Fruit fly (Drosophila melanogaster) whole organism, embryonic: Measurements from ENCODE around the gene Pdcd4.
A peak's percentile ranks its signal among the peaks of the same experiment; 100 is the strongest.

Experiments
- Awh ChIP-seq: fragments of 200-800 bp; sonication (Bioruptor generic); IDR thresholded peaks from 2 replicates; pipeline ENCODE4, ENCODE4 v1.3.6; 2022; ENCODE audit warnings: missing biosample characterization, missing genetic modification characterization
- C15 ChIP-seq: fragments of 200-800 bp; sonication (Bioruptor generic); IDR thresholded peaks from 3 replicates; pipeline ENCODE4 v1.3.6; 2022; ENCODE audit warnings: missing biosample characterization, missing genetic modification characterization
- CG10654 ChIP-seq: fragments of 200-800 bp; sonication (Bioruptor generic); optimal IDR thresholded peaks from 2 replicates; lab custom pipeline; 2016; ENCODE audit warnings: missing biosample characterization, missing genetic modification characterization
- CG12155 ChIP-seq: fragments of 200-800 bp; sonication (Bioruptor generic); optimal IDR thresholded peaks from 3 replicates; lab custom pipeline; 2016; ENCODE audit warnings: missing biosample characterization, missing genetic modification characterization
- CG12391 ChIP-seq: fragments of 200-800 bp; sonication (Bioruptor generic); optimal IDR thresholded peaks from 3 replicates; lab custom pipeline; 2018; ENCODE audit warnings: missing biosample characterization, mild to moderate bottlenecking, missing genetic modification characterization, moderate library complexity
- CG13624 ChIP-seq: fragments of 200-800 bp; sonication (Bioruptor generic); optimal IDR thresholded peaks from 2 replicates; lab custom pipeline; 2016; ENCODE audit warnings: missing biosample characterization, missing genetic modification characterization
- CG13894 ChIP-seq: fragments of 200-800 bp; sonication (Bioruptor generic); optimal IDR thresholded peaks from 3 replicates; lab custom pipeline; 2018; ENCODE audit warnings: missing biosample characterization, mild to moderate bottlenecking, missing genetic modification characterization, moderate library complexity
- CG15073 ChIP-seq: fragments of 200-800 bp; sonication (Bioruptor generic); optimal IDR thresholded peaks from 2 replicates; lab custom pipeline; 2016; ENCODE audit warnings: missing biosample characterization, missing genetic modification characterization
- CG17802 ChIP-seq: fragments of 200-800 bp; sonication (Bioruptor generic); optimal IDR thresholded peaks from 2 replicates; lab custom pipeline; 2018; ENCODE audit warnings: missing biosample characterization, mild to moderate bottlenecking, missing genetic modification characterization, moderate library complexity
- CG17829 ChIP-seq: fragments of 200-800 bp; optimal IDR thresholded peaks from 2 replicates; lab custom pipeline; 2019; ENCODE audit warnings: missing biosample characterization, mild to moderate bottlenecking, missing genetic modification characterization, moderate library complexity
- CG18011 ChIP-seq: fragments of 200-800 bp; sonication (Bioruptor generic); optimal IDR thresholded peaks from 2 replicates; lab custom pipeline; 2017; ENCODE audit warnings: missing biosample characterization, missing genetic modification characterization, mild to moderate bottlenecking, moderate library complexity, missing genotype
- CG18262 ChIP-seq: fragments of 200-800 bp; optimal IDR thresholded peaks from 3 replicates; lab custom pipeline; 2019; ENCODE audit warnings: missing biosample characterization, mild to moderate bottlenecking, missing genetic modification characterization, moderate library complexity
- CG2875 ChIP-seq: fragments of 200-800 bp; sonication (Bioruptor generic); optimal IDR thresholded peaks from 2 replicates; lab custom pipeline; 2017; ENCODE audit warnings: missing biosample characterization, mild to moderate bottlenecking, missing genetic modification characterization, missing genetic modification reagents
- CG31224 ChIP-seq: fragments of 200-800 bp; sonication (Bioruptor generic); IDR thresholded peaks from 2 replicates; pipeline ENCODE4 v1.3.6; 2022; ENCODE audit warnings: missing biosample characterization, missing genetic modification characterization
- CG32767 ChIP-seq: fragments of 200-800 bp; sonication (Bioruptor generic); IDR thresholded peaks from 2 replicates; pipeline ENCODE4 v1.3.6; 2022; ENCODE audit warnings: missing biosample characterization, missing genetic modification characterization
- CG33557 ChIP-seq: fragments of 200-800 bp; sonication (Bioruptor generic); optimal IDR thresholded peaks from 2 replicates; lab custom pipeline; 2019; ENCODE audit warnings: missing biosample characterization, mild to moderate bottlenecking, missing genetic modification characterization, moderate library complexity
- CG4617 ChIP-seq: fragments of 200-800 bp; sonication (Bioruptor generic); optimal IDR thresholded peaks from 3 replicates; lab custom pipeline; 2016; ENCODE audit warnings: missing biosample characterization, missing genetic modification characterization, borderline replicate concordance
- CG6254 ChIP-seq: fragments of 200-800 bp; sonication (Bioruptor generic); optimal IDR thresholded peaks from 3 replicates; lab custom pipeline; 2017; ENCODE audit warnings: mild to moderate bottlenecking, missing biosample characterization, missing genetic modification reagents, missing genetic modification characterization
- CG6683 ChIP-seq: fragments of 200-800 bp; sonication (Bioruptor generic); optimal IDR thresholded peaks from 2 replicates; lab custom pipeline; 2017; ENCODE audit warnings: missing biosample characterization, mild to moderate bottlenecking, missing genetic modification characterization, missing genetic modification reagents
- CG6765 ChIP-seq: fragments of 200-800 bp; sonication (Bioruptor generic); optimal IDR thresholded peaks from 3 replicates; lab custom pipeline; 2017; ENCODE audit warnings: missing biosample characterization, mild to moderate bottlenecking, missing genetic modification characterization
- CG8944 ChIP-seq: fragments of 200-800 bp; sonication (Bioruptor generic); optimal IDR thresholded peaks from 3 replicates; lab custom pipeline; 2016; ENCODE audit warnings: missing biosample characterization, missing genetic modification characterization
- CG9797 ChIP-seq: fragments of 200-800 bp; sonication (Bioruptor generic); optimal IDR thresholded peaks from 3 replicates; lab custom pipeline; 2018; ENCODE audit warnings: missing biosample characterization, mild to moderate bottlenecking, missing genetic modification characterization
- CG9876 ChIP-seq: fragments of 200-800 bp; sonication (Bioruptor generic); optimal IDR thresholded peaks from 2 replicates; lab custom pipeline; 2016; ENCODE audit warnings: missing biosample characterization, missing genetic modification characterization
- E2f1 ChIP-seq: fragments of 200-800 bp; sonication (Bioruptor generic); IDR thresholded peaks from 2 replicates; pipeline ENCODE4 v1.3.6; 2022; ENCODE audit warnings: missing biosample characterization, missing genetic modification characterization
- Fer1 ChIP-seq: fragments of 200-800 bp; sonication (Bioruptor generic); optimal IDR thresholded peaks from 2 replicates; lab custom pipeline; 2017; ENCODE audit warnings: missing biosample characterization, mild to moderate bottlenecking, missing genetic modification characterization
- Fer3 ChIP-seq: fragments of 200-800 bp; sonication (Bioruptor generic); optimal IDR thresholded peaks from 2 replicates; lab custom pipeline; 2018; ENCODE audit warnings: missing biosample characterization, mild to moderate bottlenecking, missing genetic modification characterization, moderate library complexity
- H2.0 ChIP-seq: fragments of 200-800 bp; sonication (Bioruptor generic); IDR thresholded peaks from 2 replicates; pipeline ENCODE4 v1.3.6; 2022; ENCODE audit warnings: missing biosample characterization, missing genetic modification characterization
- HLH3B ChIP-seq: fragments of 200-800 bp; sonication (Bioruptor generic); IDR thresholded peaks from 2 replicates; pipeline ENCODE4 v1.3.6; 2022; ENCODE audit warnings: missing biosample characterization, missing genetic modification characterization
- HLHmδ ChIP-seq: fragments of 200-800 bp; sonication (Bioruptor generic); optimal IDR thresholded peaks from 2 replicates; lab custom pipeline; 2018; ENCODE audit warnings: missing biosample characterization, mild to moderate bottlenecking, missing genetic modification characterization, moderate library complexity
- Jarid2 ChIP-seq: fragments of 200-800 bp; sonication (Bioruptor generic); optimal IDR thresholded peaks from 3 replicates; lab custom pipeline; 2017; ENCODE audit warnings: mild to moderate bottlenecking, missing biosample characterization, missing genetic modification reagents, missing genetic modification characterization
- Nf-YC ChIP-seq: fragments of 200-800 bp; optimal IDR thresholded peaks from 3 replicates; lab custom pipeline; 2019; ENCODE audit warnings: missing biosample characterization, mild to moderate bottlenecking, missing genetic modification characterization, moderate library complexity
- Six4 ChIP-seq: fragments of 200-800 bp; sonication (Bioruptor generic); optimal IDR thresholded peaks from 2 replicates; lab custom pipeline; 2016; ENCODE audit warnings: missing biosample characterization, missing genetic modification characterization
- Ssrp ChIP-seq: fragments of 200-800 bp; sonication (Bioruptor generic); optimal IDR thresholded peaks from 2 replicates; lab custom pipeline; 2018; ENCODE audit warnings: missing biosample characterization, mild to moderate bottlenecking, missing genetic modification characterization, moderate library complexity
- Xrp1 ChIP-seq: fragments of 200-800 bp; sonication (Bioruptor generic); IDR thresholded peaks from 2 replicates; pipeline ENCODE4 v1.3.6; 2022; ENCODE audit warnings: missing biosample characterization, missing genetic modification characterization
- YL-1 ChIP-seq: fragments of 200-800 bp; sonication (Bioruptor generic); optimal IDR thresholded peaks from 3 replicates; lab custom pipeline; 2017; ENCODE audit warnings: missing biosample characterization, mild to moderate bottlenecking, missing genetic modification characterization
- aop ChIP-seq: fragments of 200-800 bp; sonication (Bioruptor generic); IDR thresholded peaks from 2 replicates; pipeline ENCODE4 v1.3.6; 2022; ENCODE audit warnings: missing biosample characterization, missing genetic modification characterization
- dimm ChIP-seq: fragments of 200-800 bp; sonication (Bioruptor generic); IDR thresholded peaks from 2 replicates; pipeline ENCODE4 v1.3.6; 2022; ENCODE audit warnings: missing biosample characterization, missing genetic modification characterization
- eve ChIP-seq, 2 experiments: fragments of >200 bp; optimal IDR thresholded peaks; 2 replicates each; lab custom pipeline; 2017; ENCODE audit warnings: missing biosample characterization in 2 of 2, missing genetic modification characterization in 2 of 2
- fd3F ChIP-seq: fragments of 200-800 bp; sonication (Bioruptor generic); optimal IDR thresholded peaks from 2 replicates; lab custom pipeline; 2018; ENCODE audit warnings: missing biosample characterization, mild to moderate bottlenecking, missing genetic modification characterization, moderate library complexity
- hkb ChIP-seq, 2 experiments: fragments of 200-800 bp in 1 of 2; fragments of >200 bp in 1 of 2; sonication (Bioruptor generic) in 1 of 2; IDR thresholded peaks in 1 of 2; optimal IDR thresholded peaks in 1 of 2; 2 replicates each; pipeline versions ENCODE4 v1.3.6 to Lab custom; 2017 to 2022; ENCODE audit warnings: missing biosample characterization in 1 of 2, missing genetic modification characterization in 1 of 2
- mam ChIP-seq: fragments of 200-800 bp; sonication (Bioruptor generic); optimal IDR thresholded peaks from 3 replicates; lab custom pipeline; 2016; ENCODE audit warnings: missing biosample characterization, missing genetic modification characterization
- nerfin-2 ChIP-seq: fragments of 200-800 bp; sonication (Bioruptor generic); IDR thresholded peaks from 2 replicates; pipeline ENCODE4 v1.3.6; 2022; ENCODE audit warnings: missing biosample characterization, missing genetic modification characterization; ENCODE audit not compliant: partially characterized antibody
- pita ChIP-seq: fragments of 200-800 bp; sonication (Bioruptor generic); optimal IDR thresholded peaks from 2 replicates; lab custom pipeline; 2017; ENCODE audit warnings: missing biosample characterization, mild to moderate bottlenecking, missing genetic modification characterization
- pnt ChIP-seq: fragments of 200-800 bp; sonication (Bioruptor generic); optimal IDR thresholded peaks from 3 replicates; lab custom pipeline; 2016; ENCODE audit warnings: missing biosample characterization, missing genetic modification characterization
- ro ChIP-seq: fragments of 200-800 bp; sonication (Bioruptor generic); IDR thresholded peaks from 2 replicates; pipeline ENCODE4 v1.3.6; 2022; ENCODE audit warnings: missing biosample characterization, missing genetic modification characterization
- run ChIP-seq: fragments of 200-800 bp; sonication (Bioruptor generic); optimal IDR thresholded peaks from 3 replicates; lab custom pipeline; 2018; ENCODE audit warnings: missing biosample characterization, mild to moderate bottlenecking, missing genetic modification characterization
- sim ChIP-seq: fragments of 200-800 bp; sonication (Bioruptor generic); IDR thresholded peaks from 2 replicates; pipeline ENCODE4 v1.3.6; 2022; ENCODE audit warnings: missing biosample characterization, missing genetic modification characterization
- sna ChIP-seq: fragments of 200-800 bp; sonication (Bioruptor generic); IDR thresholded peaks from 2 replicates; pipeline ENCODE4 v1.3.6; 2022; ENCODE audit warnings: missing biosample characterization, missing genetic modification characterization; ENCODE audit not compliant: partially characterized antibody
- yki ChIP-seq: fragments of >200 bp; optimal IDR thresholded peaks from 3 replicates; lab custom pipeline; 2018
- zfh2 ChIP-seq: fragments of 200-800 bp; sonication (Bioruptor generic); optimal IDR thresholded peaks from 2 replicates; lab custom pipeline; 2016; ENCODE audit warnings: missing biosample characterization, missing genetic modification characterization

Pdcd4 gene

DNA sequence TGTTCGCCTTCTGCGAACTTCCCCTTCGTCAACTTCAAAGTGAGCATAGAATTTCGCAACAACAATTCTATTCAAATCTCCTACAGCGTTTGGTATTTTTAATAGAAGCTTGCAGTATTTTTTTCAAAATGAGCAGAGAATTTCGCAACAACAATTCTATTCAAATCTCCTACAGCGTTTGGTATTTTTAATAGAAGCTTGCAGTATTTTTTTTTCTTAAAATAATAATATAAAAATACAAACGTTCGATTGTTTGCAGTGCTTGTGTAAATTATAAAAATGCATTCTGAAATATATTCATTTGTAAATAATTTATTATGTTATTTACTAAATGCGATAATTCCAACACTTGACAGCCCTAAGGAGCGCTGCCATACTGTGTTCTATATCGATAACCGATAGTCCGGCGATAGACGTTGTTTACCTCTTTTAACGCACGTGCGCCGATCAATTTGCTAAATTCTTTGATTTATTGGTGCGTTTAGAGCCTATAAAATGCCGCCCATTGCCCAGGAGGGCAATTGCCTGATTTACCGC is 1.6 kb upstream of the Pdcd4 start, which contains the start of the genes CG32625 and Rtc1 (continued):
- TF ChIP-seq Awh (GFP tag; lab: Robert Waterston, UW) (no peak; the same call in 1 of the 2 replicates), CG18262 (tag; lab: Kevin White, UChicago) (peak; percentile 45), Fer3 (tag; lab: Kevin White, UChicago) (peak; percentile 46), nerfin-2 (GFP tag; lab: Robert Waterston, UW) (peak; percentile 52; the same call in 1 of the 2 replicates), run (no peak), CG13894 (peak; percentile 54), C15 (no peak), fd3F (peak; percentile 14), ro (GFP tag; lab: Robert Waterston, UW) (no peak), pita (GFP tag; lab: Kevin White, UChicago) (no peak), sna (no peak), Ssrp (peak; percentile 20), H2.0 (GFP tag; lab: Robert Waterston, UW) (no peak), CG9797 (GFP tag; lab: Kevin White, UChicago) (peak; percentile 22), CG12155 (GFP tag; lab: Kevin White, UChicago) (peak; percentile 20), CG9876 (GFP tag; lab: Kevin White, UChicago) (no peak), CG6765 (GFP tag; lab: Kevin White, UChicago) (no peak), CG13624 (GFP tag; lab: Kevin White, UChicago) (peak; percentile 27), CG2875 (no peak), CG33557 (GFP tag; lab: Kevin White, UChicago) (peak; percentile 7), dimm (no peak), CG6683 (GFP tag; lab: Kevin White, UChicago) (peak; percentile 1), HLH3B (GFP tag; lab: Robert Waterston, UW) (peak; percentile 27; the same call in 1 of the 2 replicates), zfh2 (GFP tag; lab: Kevin White, UChicago) (no peak), sim (no peak), CG18011 (GFP tag; lab: Kevin White, UChicago) (peak; percentile 40), CG8944 (no peak), CG15073 (GFP tag; lab: Kevin White, UChicago) (no peak), Xrp1 (GFP tag; lab: Robert Waterston, UW) (peak; percentile 60; the same call in 1 of the 2 replicates), CG10654 (GFP tag; lab: Kevin White, UChicago) (peak; percentile 13), yki (lab: Kevin White, UChicago) (no peak), Six4 (peak; percentile 16), HLHmδ (GFP tag; lab: Kevin White, UChicago) (no peak), mam (no peak), Nf-YC (peak; percentile 53), CG6254 (GFP tag; lab: Kevin White, UChicago) (no peak), Fer1 (GFP tag; lab: Kevin White, UChicago) (peak; percentile 47), CG12391 (peak; percentile 75), E2f1 (no peak), CG17802 (tag; lab: Kevin White, UChicago) (no peak), YL-1 (GFP tag; lab: Kevin White, UChicago) (peak; percentile 40), eve (GFP tag; optimal IDR thresholded peaks at IDR 0.05; lab: Kevin White, UChicago) (no peak), CG17829 (tag; lab: Kevin White, UChicago) (peak; percentile 72), CG32767 (GFP tag; lab: Robert Waterston, UW) (no peak), hkb (optimal IDR thresholded peaks at IDR 0.05; lab: Kevin White, UChicago) (no peak), hkb (GFP tag; IDR thresholded peaks at IDR 0.05; lab: Robert Waterston, UW) (peak; percentile 57; the same call in 1 of the 2 replicates), aop (GFP tag; lab: Robert Waterston, UW) (no peak), Jarid2 (GFP tag; lab: Kevin White, UChicago) (no peak), pnt (no peak), CG4617 (GFP tag; lab: Kevin White, UChicago) (peak; percentile 1), CG31224 (GFP tag; lab: Robert Waterston, UW) (no peak)
